Worm (Caenorhabditis elegans) whole organism, L2 larva: ENCODE measurements around the gene T20B12.5.

Source experiments
- C34F6.9 ChIP-seq: fragments of 150-350 bp; optimal IDR thresholded peaks from 2 replicates; lab custom pipeline; 2014; ENCODE audit warnings: missing biosample characterization, missing genetic modification characterization
- ZK546.5 ChIP-seq: sonication (generic microtip); optimal IDR thresholded peaks from 2 replicates; lab custom pipeline; 2017; ENCODE audit warnings: missing biosample characterization, missing genetic modification characterization
- lin-11 ChIP-seq: fragments of 150-350 bp; sonication (generic microtip); optimal IDR thresholded peaks from 2 replicates; lab custom pipeline; 2014; ENCODE audit warnings: missing biosample characterization, missing genetic modification characterization, inconsistent platforms, mixed read lengths
- lin-13 ChIP-seq: fragments of 150-350 bp; optimal IDR thresholded peaks from 2 replicates; lab custom pipeline; 2014; ENCODE audit warnings: missing biosample characterization, missing genetic modification reagents, missing genetic modification characterization
- lin-39 ChIP-seq: fragments of 150-350 bp; optimal IDR thresholded peaks from 2 replicates; lab custom pipeline; 2014; ENCODE audit warnings: missing biosample characterization, missing genetic modification reagents, missing genetic modification characterization
- mab-5 ChIP-seq: fragments of 150-350 bp; optimal IDR thresholded peaks from 2 replicates; lab custom pipeline; 2014; ENCODE audit warnings: missing biosample characterization, missing genetic modification characterization
- nhr-25 ChIP-seq: fragments of 150-350 bp; sonication (generic microtip); optimal IDR thresholded peaks from 3 replicates; lab custom pipeline; 2014; ENCODE audit warnings: missing biosample characterization, missing genetic modification characterization
- skn-1 ChIP-seq: sonication (generic microtip); optimal IDR thresholded peaks from 2 replicates; lab custom pipeline; 2017; ENCODE audit warnings: missing biosample characterization, missing genetic modification characterization
- snpc-4 ChIP-seq: fragments of 150-350 bp; optimal IDR thresholded peaks from 2 replicates; lab custom pipeline; 2014; ENCODE audit warnings: missing biosample characterization, missing genetic modification characterization
- unc-62 ChIP-seq: fragments of 150-350 bp; optimal IDR thresholded peaks from 2 replicates; lab custom pipeline; 2014; ENCODE audit warnings: missing biosample characterization, missing genetic modification reagents, missing genetic modification characterization
- zag-1 ChIP-seq: fragments of 150-350 bp; optimal IDR thresholded peaks from 2 replicates; lab custom pipeline; 2014; ENCODE audit warnings: missing biosample characterization, missing genetic modification characterization

DNA sequence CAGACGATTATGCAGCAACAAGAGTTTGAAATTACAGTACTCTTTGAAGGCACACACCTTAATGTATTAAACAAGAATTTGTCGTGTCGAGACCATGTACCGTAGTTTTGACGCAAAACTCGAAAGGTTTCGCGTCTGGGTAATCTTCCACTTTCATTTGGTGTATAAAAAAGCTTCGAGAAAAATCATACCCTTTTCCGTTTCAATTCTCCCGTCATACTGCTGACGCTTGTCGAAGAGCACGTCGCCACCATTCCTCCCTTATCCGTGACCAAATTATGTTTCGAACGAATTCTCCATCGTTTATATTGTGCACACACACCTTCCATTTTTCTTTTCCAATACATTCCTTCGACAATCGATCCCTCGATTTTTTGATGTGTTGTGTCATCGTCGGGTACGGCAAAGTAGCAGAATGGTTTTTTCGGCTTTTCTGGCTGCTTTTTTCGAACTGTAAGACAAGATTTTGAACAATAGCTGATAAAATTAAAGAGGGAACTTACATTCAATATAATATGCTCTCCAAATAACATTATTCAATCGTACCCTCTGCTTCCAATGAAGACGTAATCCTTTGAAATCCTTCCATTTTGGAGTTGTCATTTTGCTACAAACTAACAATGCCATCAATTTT, 7.0 kb upstream of the T20B12.5 start:
- TF ChIP-seq lin-11 (no peak), lin-13 (GFP tag; lab: Kevin White, UChicago) (no peak), unc-62 (GFP tag; lab: Kevin White, UChicago) (no peak), ZK546.5 (tag; lab: Kevin White, UChicago) (no peak), snpc-4 (tag; lab: Kevin White, UChicago) (no peak), nhr-25 (tag; lab: Kevin White, UChicago) (no peak), skn-1 (tag; lab: Kevin White, UChicago) (no peak), mab-5 (tag; lab: Kevin White, UChicago) (no peak), zag-1 (tag; lab: Kevin White, UChicago) (no peak), C34F6.9 (tag; lab: Kevin White, UChicago) (no peak), lin-39 (tag; lab: Kevin White, UChicago) (no peak)
